Worm (Caenorhabditis elegans) whole organism, L3 larva: Measurements from ENCODE around the gene C23H3.9.

Experiments
- ZK546.5 ChIP-seq: sonication (generic microtip); optimal IDR thresholded peaks from 2 replicates; lab custom pipeline; 2017; ENCODE audit warnings: missing biosample characterization, missing genetic modification characterization
- elt-3 ChIP-seq, 3 experiments: fragments of 150-350 bp in 1 of 3; sonication (generic microtip) in 2 of 3; optimal IDR thresholded peaks; 2 replicates in 2 of 3; 4 replicates in 1 of 3; lab custom pipeline; 2014 to 2017; ENCODE audit warnings: missing biosample characterization in 3 of 3, missing genetic modification characterization in 3 of 3
- fkh-10 ChIP-seq: sonication (generic microtip); optimal IDR thresholded peaks from 2 replicates; lab custom pipeline; 2017; ENCODE audit warnings: missing biosample characterization, missing genetic modification reagents, missing genetic modification characterization
- jun-1 ChIP-seq: fragments of 150-350 bp; optimal IDR thresholded peaks from 2 replicates; lab custom pipeline; 2014; ENCODE audit warnings: missing biosample characterization, missing genetic modification reagents, missing genetic modification characterization
- nhr-237 ChIP-seq: fragments of 150-350 bp; optimal IDR thresholded peaks from 2 replicates; lab custom pipeline; 2014; ENCODE audit warnings: missing biosample characterization, missing genetic modification characterization
- nhr-77 ChIP-seq: fragments of 150-350 bp; optimal IDR thresholded peaks from 2 replicates; lab custom pipeline; 2014; ENCODE audit warnings: missing biosample characterization, missing genetic modification characterization
- snpc-4 ChIP-seq: fragments of 150-350 bp; optimal IDR thresholded peaks from 2 replicates; lab custom pipeline; 2014; ENCODE audit warnings: missing biosample characterization, missing genetic modification characterization
- tbx-2 ChIP-seq: sonication (generic microtip); optimal IDR thresholded peaks from 2 replicates; lab custom pipeline; 2016; ENCODE audit warnings: mild to moderate bottlenecking, missing genetic modification characterization, missing compliant biosample characterization
- ztf-11 ChIP-seq: fragments of 150-350 bp; optimal IDR thresholded peaks from 2 replicates; lab custom pipeline; 2014; ENCODE audit warnings: missing biosample characterization, missing genetic modification characterization

ce11 chrII:57873-58272 is 21.2 kb downstream of the C23H3.9 start:
- TF ChIP-seq elt-3 (tag; optimal IDR thresholded peaks at IDR 0.05; lab: Kevin White, UChicago) (no peak), tbx-2 (tag; lab: Kevin White, UChicago) (no peak), snpc-4 (tag; lab: Kevin White, UChicago) (no peak), nhr-237 (no peak), jun-1 (tag; lab: Kevin White, UChicago) (no peak), fkh-10 (GFP tag; lab: Kevin White, UChicago) (no peak), ztf-11 (tag; lab: Kevin White, UChicago) (no peak), nhr-77 (no peak), ZK546.5 (tag; lab: Kevin White, UChicago) (no peak)
